Worm (Caenorhabditis elegans) whole organism, L3 larva: Measurements from ENCODE around the gene ZC132.11.

ENCODE experiments used
- egl-27 ChIP-seq: sonication (generic microtip); optimal IDR thresholded peaks from 4 replicates; lab custom pipeline; 2017; ENCODE audit warnings: missing biosample characterization, missing genetic modification reagents, missing genetic modification characterization
- fos-1 ChIP-seq: fragments of 150-350 bp; optimal IDR thresholded peaks from 2 replicates; lab custom pipeline; 2014; ENCODE audit warnings: missing biosample characterization, missing genetic modification characterization
- nhr-12 ChIP-seq: fragments of 150-350 bp; optimal IDR thresholded peaks from 2 replicates; lab custom pipeline; 2014; ENCODE audit warnings: missing biosample characterization, missing genetic modification characterization
- nhr-237 ChIP-seq: fragments of 150-350 bp; optimal IDR thresholded peaks from 2 replicates; lab custom pipeline; 2014; ENCODE audit warnings: missing biosample characterization, missing genetic modification characterization
- nhr-77 ChIP-seq: fragments of 150-350 bp; optimal IDR thresholded peaks from 2 replicates; lab custom pipeline; 2014; ENCODE audit warnings: missing biosample characterization, missing genetic modification characterization
- sea-2 ChIP-seq: fragments of 150-350 bp; sonication (generic microtip); optimal IDR thresholded peaks from 4 replicates; lab custom pipeline; 2014; ENCODE audit warnings: missing biosample characterization, missing genetic modification reagents, missing genetic modification characterization
- skn-1 ChIP-seq: fragments of 150-350 bp; optimal IDR thresholded peaks from 2 replicates; lab custom pipeline; 2014; ENCODE audit warnings: missing biosample characterization, missing genetic modification characterization
- snpc-4 ChIP-seq: fragments of 150-350 bp; optimal IDR thresholded peaks from 2 replicates; lab custom pipeline; 2014; ENCODE audit warnings: missing biosample characterization, missing genetic modification characterization
- tbx-2 ChIP-seq: sonication (generic microtip); optimal IDR thresholded peaks from 2 replicates; lab custom pipeline; 2016; ENCODE audit warnings: mild to moderate bottlenecking, missing genetic modification characterization, missing compliant biosample characterization
- ztf-11 ChIP-seq: fragments of 150-350 bp; optimal IDR thresholded peaks from 2 replicates; lab custom pipeline; 2014; ENCODE audit warnings: missing biosample characterization, missing genetic modification characterization

DNA sequence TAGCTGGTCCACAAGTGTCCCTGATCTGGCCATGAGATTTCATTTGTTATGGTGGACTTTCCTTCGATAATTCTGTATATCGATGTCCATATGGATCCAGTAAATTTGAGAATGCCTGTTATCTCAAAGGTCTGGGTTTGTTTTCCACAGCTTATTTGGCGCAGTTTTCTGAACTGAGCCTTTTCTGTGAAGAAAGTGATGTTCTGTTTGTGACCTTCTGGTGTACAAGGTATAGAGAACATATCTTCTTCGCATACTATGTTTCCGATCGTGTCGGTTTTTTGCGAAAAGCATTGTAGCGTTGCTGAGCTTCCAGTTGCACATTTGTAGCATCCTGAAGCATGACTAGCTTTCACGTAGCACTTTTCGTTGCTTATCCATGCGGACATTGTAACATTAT, 4.4 kb upstream of the ZC132.11 start:
- TF ChIP-seq nhr-12 (tag; lab: Kevin White, UChicago) (no peak), nhr-77 (tag; lab: Kevin White, UChicago) (no peak), snpc-4 (tag; lab: Kevin White, UChicago) (no peak), fos-1 (tag; lab: Kevin White, UChicago) (no peak), skn-1 (tag; lab: Kevin White, UChicago) (no peak), sea-2 (no peak), egl-27 (tag; lab: Kevin White, UChicago) (no peak), nhr-237 (tag; lab: Kevin White, UChicago) (no peak), ztf-11 (tag; lab: Kevin White, UChicago) (no peak), tbx-2 (tag; lab: Kevin White, UChicago) (no peak)
